Worm (Caenorhabditis elegans): ENCODE measurements around the gene hum-4.
A peak's percentile ranks its signal among the peaks of the same experiment; 100 is the strongest.

Gene hum-4

DNA sequence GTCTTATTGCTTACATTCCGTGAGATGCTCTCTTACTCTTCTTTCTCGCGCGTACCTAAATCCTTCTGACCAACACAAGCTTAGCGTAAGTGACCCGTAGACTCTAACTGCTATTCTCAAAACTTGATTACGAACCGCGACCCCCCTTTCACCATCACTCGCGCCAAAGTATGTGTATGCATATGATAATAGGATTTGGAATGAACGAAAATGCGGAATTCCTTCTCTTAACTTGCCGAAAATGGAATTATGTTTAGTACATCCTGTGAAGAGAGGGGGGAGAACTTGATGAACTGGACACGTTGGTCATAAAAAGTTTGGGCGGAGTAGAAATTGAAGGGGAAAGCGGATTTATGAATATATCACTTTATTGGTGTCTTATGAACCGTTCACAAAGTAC, 46.5 kb downstream of the hum-4 start:
- TF ChIP-seq ceh-19 (GFP tag; optimal IDR thresholded peaks at IDR 0.05) = peak; percentile 4
- peak; percentile 98 for TF ChIP-seq unc-42 (tag; optimal IDR thresholded peaks at IDR 0.05)
- no peak for TF ChIP-seq nfya-1 (tag; optimal IDR thresholded peaks at IDR 0.05)

DNA sequence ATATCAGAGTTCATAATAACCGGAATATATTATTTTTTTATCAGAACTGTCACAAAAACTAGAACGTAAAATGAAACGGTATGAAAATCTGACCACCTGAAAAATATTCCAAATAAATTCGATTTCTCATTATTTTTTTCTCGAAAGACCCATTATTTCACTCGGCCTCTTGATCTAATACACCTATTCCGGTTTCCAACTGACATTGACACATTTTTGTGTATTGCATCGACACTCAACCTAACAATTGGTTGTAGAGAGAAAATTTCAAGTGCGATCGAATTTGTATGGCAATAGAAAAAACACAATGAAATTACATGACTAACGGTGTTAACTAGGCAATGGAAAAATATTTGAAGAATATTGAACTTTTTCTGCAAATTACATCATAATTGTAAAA, 47.5 kb downstream of the hum-4 start:
- TF ChIP-seq K09A11.1 (tag; optimal IDR thresholded peaks at IDR 0.05; ENCODE audit: insufficient read depth) = no peak
- no peak for TF ChIP-seq F13H6.1 (tag; optimal IDR thresholded peaks at IDR 0.05)
- no peak for TF ChIP-seq ceh-6 (GFP tag; optimal IDR thresholded peaks at IDR 0.05)
- no peak for TF ChIP-seq nhr-11 (tag; optimal IDR thresholded peaks at IDR 0.05)
- no peak for TF ChIP-seq unc-55 (GFP tag; optimal IDR thresholded peaks at IDR 0.05)
- TF ChIP-seq sdc-2 (tag; optimal IDR thresholded peaks at IDR 0.05) = no peak
- TF ChIP-seq elt-4 (tag; optimal IDR thresholded peaks at IDR 0.05) = no peak

DNA sequence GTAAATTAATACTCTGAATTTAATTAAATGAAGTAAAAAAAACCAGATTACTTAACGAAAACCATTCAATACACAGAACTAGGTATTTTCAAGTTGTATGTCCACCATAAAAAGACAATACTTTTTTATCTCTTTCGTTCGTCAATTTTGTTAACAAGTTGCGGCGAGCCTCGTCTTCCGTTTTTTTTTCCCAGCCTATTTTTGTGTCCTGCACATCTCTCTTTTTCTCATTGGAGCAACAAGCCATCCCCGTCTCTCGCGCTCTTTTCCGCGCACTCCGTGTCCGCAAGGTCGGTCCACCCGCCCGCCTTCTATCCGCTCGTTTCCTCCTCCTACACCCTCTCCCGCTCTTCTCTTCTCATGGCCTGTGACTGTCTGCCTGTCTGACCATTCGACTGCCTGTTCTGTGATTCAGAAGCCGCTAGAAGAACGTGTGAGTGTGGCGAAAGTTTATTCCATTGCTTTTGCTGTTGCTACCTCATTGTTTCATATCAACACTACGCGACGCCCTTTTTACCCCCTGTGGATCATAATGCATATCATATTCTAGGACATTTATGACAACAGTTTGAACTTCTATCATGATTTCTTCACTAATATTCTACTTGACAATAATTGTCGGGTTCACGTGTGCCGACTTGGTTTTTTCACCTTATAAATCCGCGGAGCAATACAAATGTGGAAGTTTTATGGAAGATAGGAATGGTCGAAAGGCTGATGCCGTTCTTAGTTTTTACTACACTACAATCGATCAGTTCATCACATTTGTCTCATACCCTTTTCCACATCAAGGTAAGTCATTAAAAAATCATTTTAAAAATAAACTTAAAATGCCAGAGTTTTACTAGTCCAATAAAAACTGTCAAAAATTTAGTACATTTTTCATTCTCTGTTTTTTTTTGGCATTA, 48.6 kb downstream of the hum-4 start, which contains the start of the genes F08B12.11 and prmn-1:
Gene F08B12.11 (plus strand): TSS at position 521 of the 908 bp plus-strand sequence.
Gene prmn-1 (plus strand): TSS at position 551 of the 908 bp plus-strand sequence.
- TF ChIP-seq hlh-8 (tag; optimal IDR thresholded peaks at IDR 0.05) (no peak), hlh-6 (tag; optimal IDR thresholded peaks at IDR 0.05) (peak; percentile 66), pha-2 (tag; optimal IDR thresholded peaks at IDR 0.05) (no peak), syd-9 (tag; optimal IDR thresholded peaks at IDR 0.05) (peak; percentile 10), tbx-2 (tag; optimal IDR thresholded peaks at IDR 0.05) (peak; percentile 26), elt-2 (tag; optimal IDR thresholded peaks at IDR 0.05) (peak; percentile 0), ttx-3 (tag; optimal IDR thresholded peaks at IDR 0.05) (no peak), ref-2 (tag; optimal IDR thresholded peaks at IDR 0.05) (peak; percentile 62), unc-86 (tag; optimal IDR thresholded peaks at IDR 0.05) (no peak), F13H6.1 (tag; optimal IDR thresholded peaks at IDR 0.05) (no peak), ceh-34 (tag; optimal IDR thresholded peaks at IDR 0.05) (peak; percentile 63), sdc-2 (tag; optimal IDR thresholded peaks at IDR 0.05) (peak; percentile 62), fkh-6 (tag; optimal IDR thresholded peaks at IDR 0.05) (peak; percentile 11), unc-42 (tag; optimal IDR thresholded peaks at IDR 0.05) (peak; percentile 76), fax-1 (tag; optimal IDR thresholded peaks at IDR 0.05) (peak; percentile 28), nfya-1 (tag; optimal IDR thresholded peaks at IDR 0.05) (no peak), C08G9.2 (tag; optimal IDR thresholded peaks at IDR 0.05) (peak; percentile 7), ceh-31 (tag; optimal IDR thresholded peaks at IDR 0.05) (peak; percentile 36)

DNA sequence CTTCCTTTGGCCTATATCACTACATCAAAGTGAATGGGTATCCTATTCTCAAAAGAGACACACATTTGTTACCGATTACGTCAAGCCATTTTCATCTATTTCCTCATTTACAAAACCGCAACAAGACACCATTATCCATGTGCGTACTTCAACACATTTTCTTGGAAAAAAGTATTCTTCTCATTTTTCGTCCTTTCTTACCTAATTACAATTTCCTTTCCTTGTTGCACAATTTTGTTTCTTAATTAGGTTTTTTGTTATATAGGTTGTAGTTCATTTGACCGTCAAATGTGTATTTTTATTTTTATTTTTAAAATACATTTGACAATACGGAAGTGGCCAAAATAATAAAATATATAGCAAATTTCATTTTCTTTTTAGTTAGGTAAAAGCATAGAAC, 50.0 kb downstream of the hum-4 start:
- TF ChIP-seq sox-2 (GFP tag; IDR thresholded peaks at IDR 0.05) (no peak), tbx-7 (tag; optimal IDR thresholded peaks at IDR 0.05) (no peak), rnt-1 (tag; optimal IDR thresholded peaks at IDR 0.05) (no peak), ceh-14 (tag; optimal IDR thresholded peaks at IDR 0.05) (no peak), sox-4 (tag; optimal IDR thresholded peaks at IDR 0.05) (no peak), pros-1 (tag; optimal IDR thresholded peaks at IDR 0.05) (no peak), nhr-11 (tag; optimal IDR thresholded peaks at IDR 0.05) (no peak)

DNA sequence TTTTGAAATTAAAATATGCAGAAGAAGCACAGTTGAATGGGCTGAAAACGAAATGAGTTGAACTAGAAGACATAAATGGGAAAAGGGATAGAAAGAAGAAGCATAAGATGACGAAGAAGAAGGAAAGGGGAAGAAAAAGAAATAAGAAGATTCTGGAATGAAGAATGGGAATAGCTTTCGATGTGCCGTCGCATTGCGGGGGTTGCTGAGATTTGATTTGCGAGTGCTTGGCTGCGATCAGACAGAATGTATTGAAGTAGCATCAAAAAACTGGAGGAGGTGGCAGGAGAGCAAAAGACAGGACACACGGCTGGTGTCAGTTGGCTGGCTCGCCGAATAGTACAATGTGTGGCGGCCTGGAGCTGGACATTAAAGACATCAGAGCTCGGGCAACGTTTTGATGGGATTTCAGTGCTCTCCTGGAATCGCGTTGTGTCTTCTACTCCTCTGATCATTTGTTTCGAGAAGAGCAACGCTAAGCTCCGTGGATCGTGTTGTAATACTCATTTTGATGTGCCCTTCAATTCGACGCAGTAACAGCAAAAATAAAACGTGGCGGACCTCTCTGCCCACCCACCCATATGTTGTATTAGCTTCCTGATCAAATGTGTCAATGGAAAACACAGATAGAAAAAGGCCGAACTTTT, 54.1 kb downstream of the hum-4 start:
- TF ChIP-seq lim-6 (tag; optimal IDR thresholded peaks at IDR 0.05) (no peak), unc-55 (GFP tag; optimal IDR thresholded peaks at IDR 0.05) (peak; percentile 58), ztf-16 (tag; optimal IDR thresholded peaks at IDR 0.05) (no peak), F13H6.1 (tag; optimal IDR thresholded peaks at IDR 0.05) (peak; percentile 64), syd-9 (tag; optimal IDR thresholded peaks at IDR 0.05) (peak; percentile 61), K02D7.2 (tag; optimal IDR thresholded peaks at IDR 0.05) (no peak), ceh-14 (tag; optimal IDR thresholded peaks at IDR 0.05) (peak; percentile 2), pat-9 (tag; optimal IDR thresholded peaks at IDR 0.05) (peak; percentile 79), C08G9.2 (tag; optimal IDR thresholded peaks at IDR 0.05) (peak; percentile 25), tbx-7 (tag; optimal IDR thresholded peaks at IDR 0.05) (no peak), nhr-11 (tag; optimal IDR thresholded peaks at IDR 0.05) (no peak), ceh-18 (tag; optimal IDR thresholded peaks at IDR 0.05) (peak; percentile 89), unc-42 (tag; optimal IDR thresholded peaks at IDR 0.05) (peak; percentile 79), ref-2 (tag; optimal IDR thresholded peaks at IDR 0.05) (peak; percentile 38), ceh-31 (tag; optimal IDR thresholded peaks at IDR 0.05) (peak; percentile 48), tbx-2 (tag; optimal IDR thresholded peaks at IDR 0.05) (peak; percentile 57), unc-3 (GFP tag; conservative IDR thresholded peaks at IDR 0.05) (no peak), unc-3 (tag; optimal IDR thresholded peaks at IDR 0.05) (no peak), rnt-1 (tag; optimal IDR thresholded peaks at IDR 0.05) (peak; percentile 82), hlh-13 (GFP tag; optimal IDR thresholded peaks at IDR 0.05) (no peak), sox-2 (GFP tag; IDR thresholded peaks at IDR 0.05) (no peak), ceh-34 (tag; optimal IDR thresholded peaks at IDR 0.05) (peak; percentile 4)

All from whole organism, late embryonic.